Worm (Caenorhabditis elegans) whole organism, L1 larva: ENCODE results near the gene rab-7.

Source experiments
- alr-1 ChIP-seq: fragments of 200-800 bp; sonication (Bioruptor generic); optimal IDR thresholded peaks from 2 replicates; lab custom pipeline; 2018; ENCODE audit warnings: borderline replicate concordance, mild to moderate bottlenecking, missing genetic modification characterization, missing compliant biosample characterization
- ceh-63 ChIP-seq: fragments of 200-800 bp; sonication (Bioruptor generic); optimal IDR thresholded peaks from 2 replicates; lab custom pipeline; 2018; ENCODE audit warnings: mild to moderate bottlenecking, missing genetic modification characterization, missing compliant biosample characterization
- lin-39 ChIP-seq: fragments of 150-350 bp; optimal IDR thresholded peaks from 2 replicates; lab custom pipeline; 2014; ENCODE audit warnings: missing biosample characterization, missing genetic modification reagents, missing genetic modification characterization
- lsy-2 ChIP-seq, 2 experiments: fragments of 150-350 bp; optimal IDR thresholded peaks; 2 replicates each; lab custom pipeline; 2014; ENCODE audit warnings: missing biosample characterization in 2 of 2, missing genetic modification characterization in 2 of 2
- mdl-1 ChIP-seq, 2 experiments: fragments of 150-350 bp; optimal IDR thresholded peaks; 2 replicates each; lab custom pipeline; 2014 to 2017; ENCODE audit warnings: missing biosample characterization in 2 of 2, missing genetic modification characterization in 2 of 2, inconsistent platforms in 1 of 2
- nhr-90 ChIP-seq: sonication (generic microtip); optimal IDR thresholded peaks from 2 replicates; lab custom pipeline; 2016; ENCODE audit warnings: mild to moderate bottlenecking, missing genetic modification characterization, missing compliant biosample characterization; ENCODE audit not compliant: poor library complexity
- pag-3 ChIP-seq: sonication (generic microtip); optimal IDR thresholded peaks from 2 replicates; lab custom pipeline; 2017; ENCODE audit warnings: missing genetic modification characterization, mild to moderate bottlenecking, missing compliant biosample characterization, antibody characterized with exemption, borderline replicate concordance; ENCODE audit not compliant: insufficient read depth
- snpc-4 ChIP-seq: fragments of 150-350 bp; optimal IDR thresholded peaks from 2 replicates; lab custom pipeline; 2014; ENCODE audit warnings: missing biosample characterization, missing genetic modification characterization
- zag-1 ChIP-seq: fragments of 150-350 bp; optimal IDR thresholded peaks from 2 replicates; lab custom pipeline; 2014; ENCODE audit warnings: missing biosample characterization, missing genetic modification characterization

- no peak for TF ChIP-seq zag-1 (tag; lab: Kevin White, UChicago)
- no peak for TF ChIP-seq nhr-90
- TF ChIP-seq alr-1 (tag; lab: Kevin White, UChicago) = no peak
- TF ChIP-seq lsy-2 (tag; optimal IDR thresholded peaks at IDR 0.05; lab: Kevin White, UChicago) = no peak
- TF ChIP-seq snpc-4 (tag; lab: Kevin White, UChicago) = no peak
- TF ChIP-seq mdl-1 (tag; optimal IDR thresholded peaks at IDR 0.05; lab: Kevin White, UChicago) = no peak
- no peak for TF ChIP-seq pag-3 (tag; lab: Kevin White, UChicago)
- no peak for TF ChIP-seq ceh-63 (GFP tag; lab: Kevin White, UChicago)
- no peak for TF ChIP-seq lin-39 (tag; lab: Kevin White, UChicago)
Measured at ce11 chrII:11954208-11954607, 12.5 kb downstream of the rab-7 start, which contains the start of gene W03C9.6.
